Fruit fly (Drosophila melanogaster) whole organism, prepupa: Measurements from ENCODE around the gene boil.

Experiments used
- Blimp-1 ChIP-seq: fragments of 200-800 bp; sonication (Bioruptor generic); optimal IDR thresholded peaks from 3 replicates; lab custom pipeline; 2017; ENCODE audit warnings: missing biosample characterization, missing genetic modification characterization, mild to moderate bottlenecking, moderate library complexity, missing genetic modification reagents
- CG10631 ChIP-seq: fragments of 200-800 bp; sonication (Bioruptor generic); optimal IDR thresholded peaks from 2 replicates; lab custom pipeline; 2016; ENCODE audit warnings: missing biosample characterization, missing genetic modification characterization
- Eip78C ChIP-seq: fragments of 200-800 bp; sonication (Bioruptor generic); peaks from one replicate; lab custom pipeline; 2016; ENCODE audit warnings: missing biosample characterization, missing genetic modification characterization
- Lpt ChIP-seq: fragments of 200-800 bp; sonication (Bioruptor generic); optimal IDR thresholded peaks from 3 replicates; lab custom pipeline; 2016; ENCODE audit warnings: missing biosample characterization, missing genetic modification characterization
- eg ChIP-seq: fragments of 200-800 bp; sonication (Bioruptor generic); IDR thresholded peaks from 3 replicates; pipeline ENCODE4 v1.3.6; 2022; ENCODE audit warnings: missing biosample characterization, missing genetic modification characterization
- fd59A ChIP-seq: fragments of 200-800 bp; sonication (Bioruptor generic); optimal IDR thresholded peaks from 2 replicates; lab custom pipeline; 2017; ENCODE audit warnings: missing biosample characterization, mild to moderate bottlenecking, missing genetic modification characterization, missing genetic modification reagents
- lz ChIP-seq: fragments of 200-800 bp; sonication (Bioruptor generic); optimal IDR thresholded peaks from 3 replicates; lab custom pipeline; 2016; ENCODE audit warnings: missing biosample characterization, missing genetic modification characterization
- net ChIP-seq: fragments of 200-800 bp; sonication (Bioruptor generic); optimal IDR thresholded peaks from 3 replicates; lab custom pipeline; 2016; ENCODE audit warnings: missing biosample characterization, missing genetic modification characterization
- pdm3 ChIP-seq: fragments of 200-800 bp; sonication (Bioruptor generic); optimal IDR thresholded peaks from 3 replicates; lab custom pipeline; 2016; ENCODE audit warnings: missing biosample characterization, missing genetic modification characterization

DNA sequence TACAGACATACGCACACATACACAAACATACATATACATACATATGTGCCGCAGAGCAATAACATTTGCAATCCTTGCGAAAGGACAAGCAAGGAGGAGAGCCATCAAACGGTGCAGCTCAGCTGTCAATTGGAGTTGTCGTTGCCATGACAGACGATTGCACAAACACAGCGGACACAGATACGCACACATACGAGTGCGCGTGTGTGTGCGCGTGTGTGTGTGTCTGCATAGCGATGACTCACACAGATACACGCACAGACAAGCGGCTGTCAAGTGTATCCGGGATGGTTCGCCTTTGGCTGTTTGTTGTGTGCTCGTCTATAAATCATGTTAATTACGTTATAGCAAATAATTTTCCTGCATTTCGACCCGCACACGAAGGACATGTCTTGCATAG is 15.2 kb upstream of the boil start:
- TF ChIP-seq Eip78C (GFP tag; lab: Kevin White, UChicago) (no peak), fd59A (GFP tag; lab: Kevin White, UChicago) (no peak), lz (GFP tag; lab: Kevin White, UChicago) (no peak), net (GFP tag; lab: Kevin White, UChicago) (no peak), CG10631 (GFP tag; lab: Kevin White, UChicago) (no peak), Blimp-1 (GFP tag; lab: Kevin White, UChicago) (no peak), eg (GFP tag; lab: Robert Waterston, UW) (no peak), Lpt (GFP tag; lab: Kevin White, UChicago) (no peak), pdm3 (GFP tag; lab: Kevin White, UChicago) (no peak)
